Fruit fly (Drosophila melanogaster): ENCODE measurements around the gene CG42296.

CG42296 gene

dm6 chr2L:2010335-2011061 is 25.3 kb downstream of the CG42296 start (continued):
- TF ChIP-seq CG4318 (GFP tag; optimal IDR thresholded peaks at IDR 0.05) (no peak), CG6792 (GFP tag; optimal IDR thresholded peaks at IDR 0.05) (no peak), OdsH (GFP tag; optimal IDR thresholded peaks at IDR 0.05) (no peak), Hr39 (GFP tag; optimal IDR thresholded peaks at IDR 0.05) (no peak), fd85E (GFP tag; optimal IDR thresholded peaks at IDR 0.05) (no peak), CG32006 (GFP tag; optimal IDR thresholded peaks at IDR 0.05) (no peak), Sox14 (GFP tag; optimal IDR thresholded peaks at IDR 0.05) (no peak), fkh (GFP tag; optimal IDR thresholded peaks at IDR 0.05) (peak; percentile 37), CG9139 (GFP tag; optimal IDR thresholded peaks at IDR 0.05) (no peak), CG34406 (GFP tag; optimal IDR thresholded peaks at IDR 0.05) (no peak), topi (GFP tag; optimal IDR thresholded peaks at IDR 0.05) (no peak), Met (GFP tag; optimal IDR thresholded peaks at IDR 0.05) (no peak), Hr4 (GFP tag; optimal IDR thresholded peaks at IDR 0.05) (no peak), pdm3 (GFP tag; optimal IDR thresholded peaks at IDR 0.05) (no peak), CG11294 (GFP tag; IDR thresholded peaks at IDR 0.05) (no peak), ss (GFP tag; optimal IDR thresholded peaks at IDR 0.05) (no peak), CG6276 (GFP tag; optimal IDR thresholded peaks at IDR 0.05) (no peak), dsx (GFP tag; optimal IDR thresholded peaks at IDR 0.05; ENCODE audit: poor library complexity, severe bottlenecking) (peak; percentile 54), eg (GFP tag; IDR thresholded peaks at IDR 0.05) (no peak), CG8319 (GFP tag; optimal IDR thresholded peaks at IDR 0.05) (no peak), vri (GFP tag; optimal IDR thresholded peaks at IDR 0.05) (peak; percentile 1), CG1621 (tag; optimal IDR thresholded peaks at IDR 0.05) (no peak), CG11762 (GFP tag; optimal IDR thresholded peaks at IDR 0.05; ENCODE audit: insufficient read depth) (no peak), CG6854 (GFP tag; optimal IDR thresholded peaks at IDR 0.05) (peak; percentile 16), Ets96B (tag; optimal IDR thresholded peaks at IDR 0.05) (no peak), CG10631 (GFP tag; optimal IDR thresholded peaks at IDR 0.05) (no peak), Lpt (GFP tag; optimal IDR thresholded peaks at IDR 0.05) (no peak), CG15336 (GFP tag; IDR thresholded peaks at IDR 0.05) (0 out of 2 replicates have a peak, but pooled peaks have one; percentile 10), achi (GFP tag; optimal IDR thresholded peaks at IDR 0.05) (no peak), Hr38 (GFP tag; optimal IDR thresholded peaks at IDR 0.05) (no peak), dac (GFP tag; optimal IDR thresholded peaks at IDR 0.05) (no peak), Eip78C (GFP tag) (peak; percentile 72), CG8632 (GFP tag; optimal IDR thresholded peaks at IDR 0.05) (no peak), CG3919 (GFP tag; optimal IDR thresholded peaks at IDR 0.05) (no peak), CG6808 (GFP tag; optimal IDR thresholded peaks at IDR 0.05) (no peak), CG16779 (tag; optimal IDR thresholded peaks at IDR 0.05) (no peak)

dm6 chr2L:2008980-2009954 is 26.6 kb downstream of the CG42296 start, which contains the start of gene CG4238:
CG4238 (plus strand) TSS chr2L:2009859.
- TF ChIP-seq CG11294 (GFP tag; IDR thresholded peaks at IDR 0.05) (no peak), spab (GFP tag; optimal IDR thresholded peaks at IDR 0.05) (no peak), CG15336 (GFP tag; IDR thresholded peaks at IDR 0.05) (peak; percentile 9; the same call in 1 of the 2 replicates), dsx (GFP tag; optimal IDR thresholded peaks at IDR 0.05; ENCODE audit: poor library complexity, severe bottlenecking) (peak; percentile 58), Sox14 (GFP tag; optimal IDR thresholded peaks at IDR 0.05) (peak; percentile 5), CG6808 (GFP tag; optimal IDR thresholded peaks at IDR 0.05) (peak; percentile 6), CG1621 (tag; optimal IDR thresholded peaks at IDR 0.05) (peak; percentile 100), achi (GFP tag; optimal IDR thresholded peaks at IDR 0.05) (peak; percentile 97), svp (GFP tag) (peak; percentile 64), CG11762 (GFP tag; optimal IDR thresholded peaks at IDR 0.05; ENCODE audit: insufficient read depth) (no peak), Eip93F (GFP tag; optimal IDR thresholded peaks at IDR 0.05) (peak; percentile 6)

All from whole organism, prepupa.